Fruit fly (Drosophila melanogaster): ENCODE results near the gene RpS28a.

- no peak for TF ChIP-seq CG8478 (optimal IDR thresholded peaks at IDR 0.05)
- TF ChIP-seq psq (optimal IDR thresholded peaks at IDR 0.05): no peak
- no peak for TF ChIP-seq EcR (GFP tag; optimal IDR thresholded peaks at IDR 0.05)
- TF ChIP-seq pan (optimal IDR thresholded peaks at IDR 0.05): no peak
- TF ChIP-seq Dll (optimal IDR thresholded peaks at IDR 0.05): no peak
- no peak for TF ChIP-seq usp (GFP tag; optimal IDR thresholded peaks at IDR 0.05)
Observed at dm6 chr3R:29993134-29993533, 29.3 kb downstream of the RpS28a start, which contains the start of gene Acph-1.

Measured in whole organism.